Fruit fly (Drosophila melanogaster) S2 (cell line): ENCODE results near the gene CG32266.

Experiments used
- CG8478 ChIP-seq: fragments of >200 bp; optimal IDR thresholded peaks from 2 replicates; lab custom pipeline; 2018
- CTCF ChIP-seq, 2 experiments: fragments of >200 bp; optimal IDR thresholded peaks; 2 replicates each; lab custom pipeline; 2018

Gene CG32266

dm6 chr3L:3790504-3790903, at the start of gene CG32266:
Gene CG32266 (plus strand): TSS chr3L:3790804.
- no peak for TF ChIP-seq CG8478 (lab: Kevin White, UChicago)
- TF ChIP-seq CTCF (optimal IDR thresholded peaks at IDR 0.05; lab: Kevin White, UChicago): no peak

dm6 chr3L:3747276-3747675, 43.3 kb upstream of the CG32266 start:
- TF ChIP-seq CG8478 (lab: Kevin White, UChicago) (no peak), CTCF (optimal IDR thresholded peaks at IDR 0.05; lab: Kevin White, UChicago) (no peak)

- TF ChIP-seq CTCF (optimal IDR thresholded peaks at IDR 0.05; lab: Kevin White, UChicago) (no peak), CG8478 (lab: Kevin White, UChicago) (no peak)
Measured at dm6 chr3L:3752739-3753138, 37.9 kb upstream of the CG32266 start.

DNA sequence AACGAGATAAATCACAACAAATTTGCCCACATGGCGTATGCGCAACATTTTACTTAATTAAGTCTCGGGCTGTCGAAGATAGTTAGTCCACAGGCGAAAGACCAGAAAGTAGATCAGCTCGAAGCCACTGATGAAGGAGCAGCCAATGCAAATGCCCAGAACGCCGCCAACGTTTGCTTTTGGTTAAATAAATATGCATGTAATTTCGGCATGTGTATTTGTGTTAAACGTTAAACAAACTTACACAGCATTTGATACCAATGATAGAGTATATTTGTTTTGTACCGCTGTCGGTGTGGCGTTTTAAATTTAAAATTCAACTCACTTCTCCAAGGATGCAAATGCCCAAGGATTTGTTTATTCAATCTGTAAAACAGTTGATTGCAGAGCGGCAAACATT, 37.0 kb upstream of the CG32266 start:
- no peak for TF ChIP-seq CG8478 (lab: Kevin White, UChicago)
- no peak for TF ChIP-seq CTCF (optimal IDR thresholded peaks at IDR 0.05; lab: Kevin White, UChicago)

- no peak for TF ChIP-seq CTCF (optimal IDR thresholded peaks at IDR 0.05; lab: Kevin White, UChicago)
- no peak for TF ChIP-seq CG8478 (lab: Kevin White, UChicago)
Measured at dm6 chr3L:3755101-3755500, 35.5 kb upstream of the CG32266 start, which contains the start of gene ppk27. Gene ppk27 (minus strand): TSS chr3L:3755201.

dm6 chr3L:3755713-3756112, 34.9 kb upstream of the CG32266 start:
- TF ChIP-seq CTCF (optimal IDR thresholded peaks at IDR 0.05; lab: Kevin White, UChicago): no peak
- no peak for TF ChIP-seq CG8478 (lab: Kevin White, UChicago)

DNA sequence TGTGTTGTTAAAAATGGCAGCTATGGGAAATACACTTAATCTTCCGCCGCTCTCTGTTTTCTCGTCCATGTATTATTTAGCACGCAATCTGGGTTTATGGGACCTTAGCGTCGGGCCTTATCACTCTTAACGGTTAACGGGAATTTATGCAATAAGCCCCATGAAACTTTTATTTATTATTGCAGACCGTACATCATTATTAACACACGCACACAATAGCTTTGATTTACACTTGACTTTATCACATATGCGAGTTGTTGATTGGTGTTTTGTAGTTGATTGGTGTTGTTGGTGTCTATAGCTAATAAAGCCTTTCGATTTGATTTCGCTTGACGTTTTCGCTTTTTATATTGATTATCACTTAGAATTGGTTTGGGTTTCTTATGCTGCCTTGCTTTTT, 32.0 kb upstream of the CG32266 start:
- no peak for TF ChIP-seq CTCF (optimal IDR thresholded peaks at IDR 0.05; lab: Kevin White, UChicago)
- TF ChIP-seq CG8478 (lab: Kevin White, UChicago): no peak

dm6 chr3L:3760395-3760997, 30.1 kb upstream of the CG32266 start:
- no peak for TF ChIP-seq CTCF (optimal IDR thresholded peaks at IDR 0.05; lab: Kevin White, UChicago)
- no peak for TF ChIP-seq CG8478 (lab: Kevin White, UChicago)

DNA sequence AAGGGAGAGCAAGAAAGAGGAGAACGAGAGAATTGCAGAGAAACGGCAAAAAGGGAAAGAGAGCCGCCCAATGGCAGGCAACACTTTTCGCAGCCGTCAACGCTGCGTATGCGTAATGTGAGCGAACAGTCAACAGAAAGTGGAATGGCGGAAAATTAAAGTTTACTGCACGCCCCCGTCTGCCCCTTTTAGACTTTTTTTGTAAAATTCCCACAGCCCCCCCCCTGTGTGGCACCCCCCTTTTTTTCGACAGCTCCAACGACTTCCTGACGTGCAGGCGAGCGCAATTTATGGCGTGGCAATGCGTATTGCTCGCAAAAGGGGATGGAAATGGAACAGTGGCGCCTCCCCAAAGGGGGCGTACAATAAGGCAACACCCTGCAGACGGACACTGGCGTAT, 27.3 kb upstream of the CG32266 start:
- TF ChIP-seq CTCF (optimal IDR thresholded peaks at IDR 0.05; lab: Kevin White, UChicago): no peak
- TF ChIP-seq CG8478 (lab: Kevin White, UChicago): no peak

DNA sequence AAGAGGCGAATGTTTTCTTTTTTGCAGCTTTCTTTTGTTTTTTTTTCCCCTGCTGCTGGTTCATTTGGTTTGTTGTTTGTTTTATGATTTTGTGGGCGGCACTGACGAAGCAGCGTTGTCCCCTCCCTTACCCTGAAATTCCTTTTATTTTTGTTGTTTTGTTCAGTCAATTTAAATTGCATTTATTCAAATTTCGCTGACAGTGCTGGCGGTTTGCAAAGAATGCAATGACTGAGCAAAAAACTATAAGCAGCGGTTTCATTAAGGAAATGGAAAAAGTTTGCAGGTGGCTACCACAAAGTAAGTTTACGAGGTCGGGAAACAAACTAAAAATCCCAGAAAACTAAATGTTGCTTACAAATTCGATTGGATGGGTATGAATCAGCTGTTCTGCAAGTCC, 26.3 kb upstream of the CG32266 start:
- TF ChIP-seq CG8478 (lab: Kevin White, UChicago) (no peak), CTCF (optimal IDR thresholded peaks at IDR 0.05; lab: Kevin White, UChicago) (no peak)

DNA sequence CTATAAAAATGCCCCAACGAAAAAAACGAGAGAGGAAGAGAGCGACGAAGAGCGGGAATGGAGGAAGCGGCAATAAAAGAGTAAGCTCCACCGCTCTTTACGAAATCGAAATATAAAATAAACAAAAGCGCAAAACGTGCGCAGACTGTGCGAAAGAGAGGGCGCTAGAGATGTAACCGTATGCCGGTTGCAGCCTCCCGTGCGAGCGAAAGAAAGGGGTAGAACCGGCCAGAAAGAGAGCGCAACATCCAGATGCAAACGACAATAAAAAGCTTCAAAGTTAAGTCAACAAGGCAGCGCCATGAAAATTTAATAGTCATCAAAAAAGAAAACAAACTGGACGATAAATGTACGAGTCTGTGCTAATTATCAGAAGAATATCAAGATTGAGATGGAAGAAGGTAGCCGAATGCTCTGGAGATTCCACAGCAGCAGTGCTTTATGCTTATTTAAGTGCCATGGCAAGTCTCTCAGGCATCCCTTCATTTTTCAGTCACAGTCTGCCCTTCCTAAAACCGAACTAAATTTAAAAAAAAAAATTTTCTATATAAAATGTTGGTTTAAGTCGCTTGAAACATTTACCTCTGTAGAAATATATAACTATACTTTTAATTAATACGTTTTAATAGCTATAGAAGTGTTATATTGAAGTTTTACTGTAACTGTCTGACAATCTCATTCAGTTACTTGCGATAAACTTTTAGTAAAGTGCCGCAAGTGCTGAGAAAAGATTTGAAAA, 24.7 kb upstream of the CG32266 start:
- TF ChIP-seq CG8478 (lab: Kevin White, UChicago) (no peak), CTCF (optimal IDR thresholded peaks at IDR 0.05; lab: Kevin White, UChicago) (no peak)

DNA sequence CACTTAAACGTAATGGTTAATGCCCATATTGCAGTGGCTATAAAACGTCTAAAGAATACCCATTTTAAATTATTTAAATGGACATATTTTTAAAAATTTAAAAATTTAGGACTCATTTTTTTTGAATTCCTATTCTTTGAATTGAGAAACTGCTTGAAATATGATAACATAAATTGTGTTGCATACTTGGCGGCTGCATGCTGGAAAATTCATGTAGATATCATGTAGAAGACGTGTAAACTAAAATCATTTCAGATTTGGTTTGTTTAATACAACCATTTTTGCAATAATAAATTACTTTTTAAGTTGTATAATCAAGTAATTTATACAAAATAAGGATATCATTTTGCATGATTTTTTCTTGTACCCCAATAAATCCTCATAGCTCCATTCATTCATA, 23.9 kb upstream of the CG32266 start:
- TF ChIP-seq CG8478 (lab: Kevin White, UChicago) (no peak), CTCF (optimal IDR thresholded peaks at IDR 0.05; lab: Kevin White, UChicago) (peak in 1 of 2 experiments; percentile 62)

dm6 chr3L:3767825-3768224, 22.8 kb upstream of the CG32266 start:
- TF ChIP-seq CG8478 (lab: Kevin White, UChicago) (no peak), CTCF (optimal IDR thresholded peaks at IDR 0.05; lab: Kevin White, UChicago) (peak; percentile 93 to 95)

DNA sequence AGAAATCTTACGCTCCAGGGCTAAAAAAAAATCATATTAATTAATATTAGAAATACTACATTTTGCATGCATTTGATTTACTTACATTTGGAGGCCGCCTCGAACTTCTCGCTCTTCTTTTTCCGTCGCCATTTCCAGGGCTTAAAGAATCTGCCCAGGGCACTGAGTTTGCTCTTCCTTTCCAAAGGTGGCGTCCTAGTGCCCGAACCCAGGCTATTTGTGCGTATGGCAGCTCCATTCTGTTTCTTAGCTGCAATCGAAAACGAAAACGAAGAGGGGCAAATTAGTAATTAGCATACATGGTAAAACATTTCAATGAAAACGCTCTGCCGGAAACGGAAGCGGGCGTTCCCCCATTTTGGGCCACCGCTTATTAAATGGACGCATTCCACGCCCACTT, 21.4 kb upstream of the CG32266 start:
- TF ChIP-seq CTCF (optimal IDR thresholded peaks at IDR 0.05; lab: Kevin White, UChicago) (peak; percentile 67 to 80), CG8478 (lab: Kevin White, UChicago) (no peak)

DNA sequence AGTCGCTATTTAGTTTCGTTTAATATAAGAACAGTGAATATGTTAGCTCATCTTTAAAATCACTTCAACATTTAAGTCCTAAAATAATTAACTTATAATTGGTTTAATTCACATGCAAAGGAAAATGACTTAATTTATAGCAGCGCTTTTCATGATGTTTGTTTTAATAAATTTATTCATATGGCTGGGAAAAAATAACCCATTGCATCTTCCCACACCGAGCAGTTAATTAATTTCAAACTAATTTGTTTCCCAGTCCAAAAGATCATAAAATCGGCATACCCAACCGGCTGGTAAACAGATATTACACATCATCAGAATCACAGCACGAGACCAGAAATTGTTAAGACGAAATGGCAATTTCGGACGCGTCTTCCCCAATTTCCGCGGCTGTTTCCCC, 19.8 kb upstream of the CG32266 start:
- TF ChIP-seq CG8478 (lab: Kevin White, UChicago) (no peak), CTCF (optimal IDR thresholded peaks at IDR 0.05; lab: Kevin White, UChicago) (no peak)
